Worm (Caenorhabditis elegans) whole organism, early embryonic: ENCODE measurements around the gene cdc-73.

Experiments
- ama-1 ChIP-seq: fragments of 150-350 bp; optimal IDR thresholded peaks from 2 replicates; lab custom pipeline; 2014
- ets-7 ChIP-seq: sonication (generic microtip); optimal IDR thresholded peaks from 2 replicates; lab custom pipeline; 2016; ENCODE audit warnings: missing genotype, missing genetic modification characterization, missing compliant biosample characterization
- flt-1 ChIP-seq: fragments of 200-800 bp; sonication (Bioruptor generic); IDR thresholded peaks from 2 replicates; pipeline ENCODE4 v1.3.6; 2022; ENCODE audit warnings: missing genetic modification characterization, missing compliant biosample characterization
- hnd-1 ChIP-seq: sonication (generic microtip); optimal IDR thresholded peaks from 2 replicates; lab custom pipeline; 2016; ENCODE audit warnings: missing genetic modification characterization, missing compliant biosample characterization
- pes-1 ChIP-seq: fragments of 200-800 bp; sonication (Bioruptor generic); IDR thresholded peaks from 2 replicates; pipeline ENCODE4 v1.3.6; 2022; ENCODE audit warnings: missing genetic modification reagents, missing genetic modification characterization, missing compliant biosample characterization
- sea-1 ChIP-seq: fragments of 200-800 bp; sonication (Bioruptor generic); conservative IDR thresholded peaks from 2 replicates; pipeline ENCODE4 v1.3.6; 2022; ENCODE audit warnings: missing genetic modification characterization, missing compliant biosample characterization

ce11 chrIV:4034883-4035282 lies 7.5 kb upstream of the cdc-73 start, which contains the start of gene hlh-30:
- TF ChIP-seq ama-1 (lab: Kevin White, UChicago) (no peak), pes-1 (no peak), sea-1 (GFP tag; lab: Robert Waterston, UW) (no peak), flt-1 (GFP tag; lab: Robert Waterston, UW) (no peak), ets-7 (tag; lab: Kevin White, UChicago) (no peak), hnd-1 (tag; lab: Kevin White, UChicago) (no peak)
